Worm (Caenorhabditis elegans) whole organism, L4/young adult: ENCODE measurements around the gene fbxb-99.

Experiments used
- W03F9.2 ChIP-seq: fragments of 150-350 bp; optimal IDR thresholded peaks from 2 replicates; lab custom pipeline; 2014; ENCODE audit warnings: missing biosample characterization, missing genetic modification characterization
- dao-5 ChIP-seq: sonication (generic microtip); optimal IDR thresholded peaks from 2 replicates; lab custom pipeline; 2016; ENCODE audit warnings: missing genotype, missing genetic modification characterization, moderate library complexity, missing compliant biosample characterization
- him-1 ChIP-seq: sonication (generic microtip); optimal IDR thresholded peaks from 2 replicates; lab custom pipeline; 2016; ENCODE audit warnings: missing genotype, missing genetic modification reagents, missing genetic modification characterization, missing compliant biosample characterization

DNA sequence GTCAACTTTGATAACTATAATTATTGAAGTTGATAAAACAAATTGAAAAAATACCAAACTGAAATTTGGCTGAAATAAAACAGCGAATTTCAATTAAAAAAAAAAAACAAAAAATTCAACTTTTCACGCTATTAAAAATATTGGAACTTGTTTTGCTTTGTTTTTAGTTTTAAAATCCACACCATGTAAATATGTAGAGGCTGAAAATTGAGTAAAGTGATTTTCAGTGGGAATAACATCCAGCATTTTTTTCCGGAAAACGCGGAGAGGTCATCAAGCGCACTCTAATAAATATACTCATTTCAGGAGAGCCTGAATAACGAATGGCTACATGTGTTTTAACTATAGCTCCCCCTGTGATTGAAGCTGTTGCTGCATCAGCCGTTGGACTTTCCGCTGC lies 39.6 kb downstream of the fbxb-99 start, which contains the start of gene rcd-1:
- TF ChIP-seq him-1, result no peak
- TF ChIP-seq W03F9.2 (tag; lab: Kevin White, UChicago), result no peak
- no peak for TF ChIP-seq dao-5
